Fruit fly (Drosophila melanogaster): Measurements from ENCODE around the gene CG31206.

DNA sequence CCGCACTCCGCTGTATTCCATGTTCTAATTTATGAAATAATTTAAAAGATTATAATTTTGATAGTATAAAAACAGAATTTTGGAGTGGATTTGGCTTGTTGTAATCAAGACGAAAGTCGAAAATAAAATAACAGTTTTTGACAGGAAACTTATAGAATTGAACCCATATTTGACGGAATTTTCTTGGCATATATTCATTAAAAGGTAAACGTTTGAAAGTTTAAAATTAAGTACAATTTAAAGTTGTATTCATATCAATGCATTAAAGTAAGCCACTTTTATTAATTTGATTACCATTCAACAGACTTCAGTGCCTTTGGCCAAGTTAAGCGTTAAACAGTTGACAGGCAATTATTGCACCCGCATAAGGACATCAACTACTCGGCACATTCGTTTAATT is at the start of gene CG31206:
- TF ChIP-seq EcR (GFP tag; optimal IDR thresholded peaks at IDR 0.05) (no peak), Dll (optimal IDR thresholded peaks at IDR 0.05) (no peak), psq (optimal IDR thresholded peaks at IDR 0.05) (no peak)
